Fruit fly (Drosophila melanogaster) whole organism, embryonic: ENCODE data around the gene CG33124.

Experiments
- CG12659 ChIP-seq: fragments of 200-800 bp; sonication (Bioruptor generic); optimal IDR thresholded peaks from 3 replicates; lab custom pipeline; 2017; ENCODE audit warnings: mild to moderate bottlenecking, missing biosample characterization, missing genetic modification reagents, missing genetic modification characterization
- CG31441 ChIP-seq: fragments of 200-800 bp; sonication (Bioruptor generic); IDR thresholded peaks from 2 replicates; pipeline ENCODE4 v1.3.6; 2022; ENCODE audit warnings: missing biosample characterization, missing genetic modification characterization
- CG32767 ChIP-seq: fragments of 200-800 bp; sonication (Bioruptor generic); IDR thresholded peaks from 2 replicates; pipeline ENCODE4 v1.3.6; 2022; ENCODE audit warnings: missing biosample characterization, missing genetic modification characterization
- Dip3 ChIP-seq: fragments of 200-800 bp; sonication (Bioruptor generic); optimal IDR thresholded peaks from 3 replicates; lab custom pipeline; 2016; ENCODE audit warnings: missing biosample characterization, missing genetic modification characterization
- MTF-1 ChIP-seq: fragments of 200-800 bp; sonication (Bioruptor generic); optimal IDR thresholded peaks from 2 replicates; lab custom pipeline; 2018; ENCODE audit warnings: missing biosample characterization, mild to moderate bottlenecking, missing genetic modification characterization, borderline replicate concordance
- NC2β ChIP-seq: fragments of 200-800 bp; sonication (Bioruptor generic); optimal IDR thresholded peaks from 2 replicates; lab custom pipeline; 2016; ENCODE audit warnings: missing biosample characterization, missing genetic modification characterization
- Sox102F ChIP-seq: fragments of 200-800 bp; sonication (Bioruptor generic); optimal IDR thresholded peaks from 2 replicates; lab custom pipeline; 2018; ENCODE audit warnings: missing biosample characterization, mild to moderate bottlenecking, missing genetic modification characterization, moderate library complexity
- bcd ChIP-seq: fragments of 200-800 bp; sonication (Bioruptor generic); optimal IDR thresholded peaks from 2 replicates; lab custom pipeline; 2017; ENCODE audit warnings: missing biosample characterization, mild to moderate bottlenecking, missing genetic modification characterization
- bowl ChIP-seq: fragments of 200-800 bp; sonication (Bioruptor generic); IDR thresholded peaks from 2 replicates; pipeline ENCODE4 v1.3.6; 2022; ENCODE audit warnings: missing biosample characterization, missing genetic modification characterization
- ems ChIP-seq: fragments of 200-800 bp; sonication (Bioruptor generic); optimal IDR thresholded peaks from 3 replicates; lab custom pipeline; 2016; ENCODE audit warnings: missing biosample characterization, missing genetic modification characterization
- knrl ChIP-seq: fragments of 200-800 bp; sonication (Bioruptor generic); IDR thresholded peaks from 3 replicates; pipeline ENCODE4 v1.3.6; 2022; ENCODE audit warnings: missing biosample characterization, missing genetic modification characterization; ENCODE audit not compliant: partially characterized antibody
- psq ChIP-seq: fragments of 200-800 bp; sonication (Bioruptor generic); optimal IDR thresholded peaks from 2 replicates; lab custom pipeline; 2017; ENCODE audit warnings: missing biosample characterization, missing genetic modification characterization
- scrt ChIP-seq: fragments of 200-800 bp; sonication (Bioruptor generic); optimal IDR thresholded peaks from 2 replicates; lab custom pipeline; 2018; ENCODE audit warnings: missing biosample characterization, mild to moderate bottlenecking, missing genetic modification characterization, moderate library complexity
- zfh2 ChIP-seq: fragments of 200-800 bp; sonication (Bioruptor generic); optimal IDR thresholded peaks from 2 replicates; lab custom pipeline; 2016; ENCODE audit warnings: missing biosample characterization, missing genetic modification characterization

dm6 chr2L:2181971-2182643 is 26.8 kb downstream of the CG33124 start:
- TF ChIP-seq NC2β: no peak
- TF ChIP-seq scrt (GFP tag; lab: Kevin White, UChicago): no peak
- TF ChIP-seq CG12659: no peak
- no peak for TF ChIP-seq psq (GFP tag; lab: Kevin White, UChicago)
- no peak for TF ChIP-seq bowl (GFP tag; lab: Robert Waterston, UW)
- TF ChIP-seq Sox102F (GFP tag; lab: Kevin White, UChicago): no peak
- no peak for TF ChIP-seq zfh2
- no peak for TF ChIP-seq CG31441 (GFP tag; lab: Robert Waterston, UW)
- TF ChIP-seq bcd (GFP tag; lab: Kevin White, UChicago): no peak
- no peak for TF ChIP-seq CG32767 (GFP tag; lab: Robert Waterston, UW)
- no peak for TF ChIP-seq knrl (GFP tag; lab: Robert Waterston, UW)
- no peak for TF ChIP-seq MTF-1 (GFP tag; lab: Kevin White, UChicago)
- no peak for TF ChIP-seq Dip3 (GFP tag; lab: Kevin White, UChicago)
- TF ChIP-seq ems (GFP tag; lab: Kevin White, UChicago): no peak
